Fruit fly (Drosophila melanogaster) whole organism, embryonic: Measurements from ENCODE around the gene tho2.

Source experiments
- CG13775 ChIP-seq: fragments of 200-800 bp; sonication (Bioruptor generic); optimal IDR thresholded peaks from 3 replicates; lab custom pipeline; 2017; ENCODE audit warnings: missing biosample characterization, mild to moderate bottlenecking, missing genetic modification characterization
- CG14050 ChIP-seq: fragments of 200-800 bp; sonication (Bioruptor generic); IDR thresholded peaks from 3 replicates; pipeline ENCODE4 v1.3.6; 2022; ENCODE audit warnings: missing biosample characterization, missing genetic modification characterization
- CG14710 ChIP-seq: fragments of 200-800 bp; sonication (Bioruptor generic); optimal IDR thresholded peaks from 3 replicates; lab custom pipeline; 2019; ENCODE audit warnings: missing biosample characterization, mild to moderate bottlenecking, missing genetic modification characterization, moderate library complexity
- CG14965 ChIP-seq: fragments of 200-800 bp; sonication (Bioruptor generic); optimal IDR thresholded peaks from 2 replicates; lab custom pipeline; 2016; ENCODE audit warnings: missing biosample characterization, missing genetic modification characterization, borderline replicate concordance
- CG15269 ChIP-seq: fragments of 200-800 bp; sonication (Bioruptor generic); optimal IDR thresholded peaks from 2 replicates; lab custom pipeline; 2018; ENCODE audit warnings: missing biosample characterization, mild to moderate bottlenecking, missing genetic modification characterization, moderate library complexity
- CG15696 ChIP-seq: fragments of 200-800 bp; sonication (Bioruptor generic); optimal IDR thresholded peaks from 2 replicates; lab custom pipeline; 2019; ENCODE audit warnings: missing biosample characterization, mild to moderate bottlenecking, missing genetic modification characterization, moderate library complexity
- CG18476 ChIP-seq: fragments of 200-800 bp; sonication (Bioruptor generic); optimal IDR thresholded peaks from 2 replicates; lab custom pipeline; 2016; ENCODE audit warnings: missing biosample characterization, mild to moderate bottlenecking, missing genetic modification characterization
- CG2116 ChIP-seq: fragments of 200-800 bp; sonication (Bioruptor generic); optimal IDR thresholded peaks from 3 replicates; lab custom pipeline; 2018; ENCODE audit warnings: missing biosample characterization, mild to moderate bottlenecking, missing genetic modification characterization
- CG30403 ChIP-seq: fragments of 200-800 bp; sonication (Bioruptor generic); optimal IDR thresholded peaks from 3 replicates; lab custom pipeline; 2016; ENCODE audit warnings: missing biosample characterization, missing genetic modification characterization
- CG34376 ChIP-seq: fragments of 200-800 bp; sonication (Bioruptor generic); optimal IDR thresholded peaks from 2 replicates; lab custom pipeline; 2018; ENCODE audit warnings: missing biosample characterization, mild to moderate bottlenecking, missing genetic modification characterization
- CG6813 ChIP-seq: fragments of 200-800 bp; sonication (Bioruptor generic); optimal IDR thresholded peaks from 2 replicates; lab custom pipeline; 2017; ENCODE audit warnings: missing biosample characterization, missing genetic modification characterization, mild to moderate bottlenecking, moderate library complexity, missing genetic modification reagents
- CG7271 ChIP-seq: fragments of 200-800 bp; sonication (Bioruptor generic); optimal IDR thresholded peaks from 2 replicates; lab custom pipeline; 2018; ENCODE audit warnings: missing biosample characterization, mild to moderate bottlenecking, missing genetic modification characterization, moderate library complexity
- CG7928 ChIP-seq: fragments of 200-800 bp; sonication (Bioruptor generic); optimal IDR thresholded peaks from 2 replicates; lab custom pipeline; 2017; ENCODE audit warnings: missing biosample characterization, mild to moderate bottlenecking, missing genetic modification characterization
- CG8281 ChIP-seq: fragments of 200-800 bp; sonication (Bioruptor generic); optimal IDR thresholded peaks from 2 replicates; lab custom pipeline; 2018; ENCODE audit warnings: missing biosample characterization, mild to moderate bottlenecking, missing genetic modification characterization, moderate library complexity
- CHES-1-like ChIP-seq: fragments of 200-800 bp; sonication (Bioruptor generic); optimal IDR thresholded peaks from 2 replicates; lab custom pipeline; 2016; ENCODE audit warnings: missing biosample characterization, missing genetic modification characterization
- Dek ChIP-seq: fragments of 200-800 bp; sonication (Bioruptor generic); optimal IDR thresholded peaks from 3 replicates; lab custom pipeline; 2019; ENCODE audit warnings: missing biosample characterization, mild to moderate bottlenecking, missing genetic modification characterization, moderate library complexity
- E2f1 ChIP-seq: fragments of 200-800 bp; sonication (Bioruptor generic); IDR thresholded peaks from 2 replicates; pipeline ENCODE4 v1.3.6; 2022; ENCODE audit warnings: missing biosample characterization, missing genetic modification characterization
- Hr51 ChIP-seq, 2 experiments: fragments of 200-800 bp; sonication (Bioruptor generic); optimal IDR thresholded peaks; 2 replicates in 1 of 2; 3 replicates in 1 of 2; lab custom pipeline; 2016 to 2018; ENCODE audit warnings: missing biosample characterization in 2 of 2, missing genetic modification characterization in 2 of 2, mild to moderate bottlenecking in 1 of 2, moderate library complexity in 1 of 2
- MBD-R2 ChIP-seq: fragments of 200-800 bp; sonication (Bioruptor generic); IDR thresholded peaks from 2 replicates; pipeline ENCODE4 v1.3.6; 2022; ENCODE audit warnings: missing biosample characterization, missing genetic modification characterization
- NC2β ChIP-seq: fragments of 200-800 bp; sonication (Bioruptor generic); optimal IDR thresholded peaks from 2 replicates; lab custom pipeline; 2016; ENCODE audit warnings: missing biosample characterization, missing genetic modification characterization
- Neu2 ChIP-seq: fragments of 200-800 bp; sonication (Bioruptor generic); optimal IDR thresholded peaks from 3 replicates; lab custom pipeline; 2016; ENCODE audit warnings: missing biosample characterization, missing genetic modification characterization, borderline replicate concordance
- Nf-YB ChIP-seq: fragments of 200-800 bp; sonication (Bioruptor generic); optimal IDR thresholded peaks from 3 replicates; lab custom pipeline; 2019; ENCODE audit warnings: missing biosample characterization, mild to moderate bottlenecking, missing genetic modification characterization, moderate library complexity
- Opbp ChIP-seq: fragments of 200-800 bp; sonication (Bioruptor generic); IDR thresholded peaks from 3 replicates; pipeline ENCODE4 v1.3.6; 2022; ENCODE audit warnings: missing biosample characterization, missing genetic modification characterization; ENCODE audit not compliant: partially characterized antibody
- PHDP ChIP-seq: fragments of 200-800 bp; sonication (Bioruptor generic); optimal IDR thresholded peaks from 3 replicates; lab custom pipeline; 2018; ENCODE audit warnings: missing biosample characterization, mild to moderate bottlenecking, missing genetic modification characterization, moderate library complexity
- Pdp1 ChIP-seq, 2 experiments: fragments of 200-800 bp; sonication (Bioruptor generic); optimal IDR thresholded peaks; 3 replicates each; lab custom pipeline; 2016; ENCODE audit warnings: missing biosample characterization in 2 of 2, missing genetic modification characterization in 2 of 2, mild to moderate bottlenecking in 1 of 2, moderate library complexity in 1 of 2
- Scr ChIP-seq: fragments of 200-800 bp; sonication (Bioruptor generic); IDR thresholded peaks from 2 replicates; pipeline ENCODE4 v1.3.6; 2022; ENCODE audit warnings: missing biosample characterization, missing genetic modification characterization; ENCODE audit not compliant: partially characterized antibody
- Sox102F ChIP-seq: fragments of 200-800 bp; sonication (Bioruptor generic); optimal IDR thresholded peaks from 2 replicates; lab custom pipeline; 2018; ENCODE audit warnings: missing biosample characterization, mild to moderate bottlenecking, missing genetic modification characterization, moderate library complexity
- amos ChIP-seq: fragments of 200-800 bp; sonication (Bioruptor generic); IDR thresholded peaks from 2 replicates; pipeline ENCODE4 v1.3.6; 2022; ENCODE audit warnings: missing biosample characterization, missing genetic modification characterization; ENCODE audit not compliant: partially characterized antibody
- dati ChIP-seq: fragments of 200-800 bp; sonication (Bioruptor generic); IDR thresholded peaks from 2 replicates; pipeline ENCODE4 v1.3.6; 2022; ENCODE audit warnings: missing biosample characterization, missing genetic modification characterization
- dmrt11E ChIP-seq: fragments of 200-800 bp; sonication (Bioruptor generic); optimal IDR thresholded peaks from 3 replicates; lab custom pipeline; 2018; ENCODE audit warnings: missing biosample characterization, mild to moderate bottlenecking, missing genetic modification characterization, moderate library complexity
- dpn ChIP-seq, 2 experiments: fragments of 200-800 bp; sonication (Bioruptor generic); optimal IDR thresholded peaks; 3 replicates each; lab custom pipeline; 2016; ENCODE audit warnings: missing biosample characterization in 2 of 2, missing genetic modification characterization in 2 of 2
- esg ChIP-seq: fragments of 200-800 bp; sonication (Bioruptor generic); conservative IDR thresholded peaks from 2 replicates; pipeline ENCODE4 v1.3.6; 2022; ENCODE audit warnings: missing biosample characterization, missing genetic modification characterization
- ftz-f1 ChIP-seq: fragments of 200-800 bp; sonication (Bioruptor generic); optimal IDR thresholded peaks from 2 replicates; lab custom pipeline; 2016; ENCODE audit warnings: missing biosample characterization, missing genetic modification characterization
- ham ChIP-seq: fragments of 200-800 bp; sonication (Bioruptor generic); IDR thresholded peaks from 2 replicates; pipeline ENCODE4 v1.3.6; 2022; ENCODE audit warnings: missing biosample characterization, missing genetic modification characterization
- kay ChIP-seq: fragments of 200-800 bp; sonication (Bioruptor generic); optimal IDR thresholded peaks from 2 replicates; lab custom pipeline; 2016; ENCODE audit warnings: missing biosample characterization, missing genetic modification characterization
- ken ChIP-seq: fragments of 200-800 bp; sonication (Bioruptor generic); IDR thresholded peaks from 3 replicates; pipeline ENCODE4 v1.3.6; 2022; ENCODE audit warnings: missing biosample characterization, missing genetic modification characterization
- kni ChIP-seq: fragments of 200-800 bp; sonication (Bioruptor generic); optimal IDR thresholded peaks from 3 replicates; lab custom pipeline; 2017; ENCODE audit warnings: mild to moderate bottlenecking, missing biosample characterization, missing genetic modification reagents, missing genetic modification characterization
- mld ChIP-seq: fragments of 200-800 bp; sonication (Bioruptor generic); IDR thresholded peaks from 3 replicates; pipeline ENCODE4 v1.3.6; 2022; ENCODE audit warnings: missing biosample characterization, missing genetic modification characterization; ENCODE audit not compliant: partially characterized antibody
- pb ChIP-seq: fragments of 200-800 bp; sonication (Bioruptor generic); optimal IDR thresholded peaks from 3 replicates; lab custom pipeline; 2016; ENCODE audit warnings: missing biosample characterization, missing genetic modification characterization
- pho ChIP-seq: fragments of 200-800 bp; sonication (Bioruptor generic); optimal IDR thresholded peaks from 2 replicates; lab custom pipeline; 2016; ENCODE audit warnings: missing biosample characterization, missing genetic modification characterization
- pros ChIP-seq: fragments of 200-800 bp; sonication (Bioruptor generic); optimal IDR thresholded peaks from 3 replicates; lab custom pipeline; 2019; ENCODE audit warnings: missing biosample characterization, mild to moderate bottlenecking, missing genetic modification characterization, moderate library complexity
- run ChIP-seq: fragments of 200-800 bp; sonication (Bioruptor generic); optimal IDR thresholded peaks from 3 replicates; lab custom pipeline; 2018; ENCODE audit warnings: missing biosample characterization, mild to moderate bottlenecking, missing genetic modification characterization
- scrt ChIP-seq: fragments of 200-800 bp; sonication (Bioruptor generic); optimal IDR thresholded peaks from 2 replicates; lab custom pipeline; 2018; ENCODE audit warnings: missing biosample characterization, mild to moderate bottlenecking, missing genetic modification characterization, moderate library complexity
- tio ChIP-seq: fragments of 200-800 bp; sonication (Bioruptor generic); optimal IDR thresholded peaks from 2 replicates; lab custom pipeline; 2017; ENCODE audit warnings: missing biosample characterization, missing genetic modification characterization, inconsistent platforms
- ttk ChIP-seq: fragments of 200-800 bp; sonication (Bioruptor generic); IDR thresholded peaks from 2 replicates; pipeline ENCODE4 v2.1.2; 2022; ENCODE audit warnings: missing biosample characterization, missing genetic modification characterization
- wdn ChIP-seq: fragments of 200-800 bp; sonication (Bioruptor generic); IDR thresholded peaks from 2 replicates; pipeline ENCODE4 v1.3.6; 2022; ENCODE audit warnings: missing biosample characterization, missing genetic modification characterization
- zfh2 ChIP-seq: fragments of 200-800 bp; sonication (Bioruptor generic); optimal IDR thresholded peaks from 2 replicates; lab custom pipeline; 2016; ENCODE audit warnings: missing biosample characterization, missing genetic modification characterization

The tho2 gene

dm6 chr2L:2164520-2165237 is 19.7 kb upstream of the tho2 start (continued):
- TF ChIP-seq kni (GFP tag; lab: Kevin White, UChicago) (peak; percentile 94), CG14965 (no peak), CG34376 (GFP tag; lab: Kevin White, UChicago) (no peak), Hr51 (GFP tag; optimal IDR thresholded peaks at IDR 0.05; lab: Kevin White, UChicago) (peak in 1 of 2 experiments; percentile 72), wdn (GFP tag; lab: Robert Waterston, UW) (no peak), CG14710 (tag; lab: Kevin White, UChicago) (peak; percentile 83), CG18476 (peak; percentile 47), PHDP (tag; lab: Kevin White, UChicago) (no peak), CG14050 (GFP tag; lab: Robert Waterston, UW) (no peak), MBD-R2 (GFP tag; lab: Robert Waterston, UW) (no peak), CG7928 (GFP tag; lab: Kevin White, UChicago) (no peak), pros (GFP tag; lab: Kevin White, UChicago) (peak; percentile 100), tio (peak; percentile 32), Nf-YB (GFP tag; lab: Kevin White, UChicago) (peak; percentile 38), pb (peak; percentile 42), ham (GFP tag; lab: Robert Waterston, UW) (no peak), CG2116 (peak; percentile 29), Dek (tag; lab: Kevin White, UChicago) (no peak), CHES-1-like (GFP tag; lab: Kevin White, UChicago) (peak; percentile 21), CG7271 (tag; lab: Kevin White, UChicago) (peak; percentile 65), scrt (no peak), CG8281 (tag; lab: Kevin White, UChicago) (no peak), amos (GFP tag; lab: Robert Waterston, UW) (no peak), mld (GFP tag; lab: Robert Waterston, UW) (no peak), CG6813 (GFP tag; lab: Kevin White, UChicago) (peak; percentile 69), kay (GFP tag; lab: Kevin White, UChicago) (peak; percentile 48), dmrt11E (tag; lab: Kevin White, UChicago) (peak; percentile 93), CG15269 (tag; lab: Kevin White, UChicago) (no peak), dati (GFP tag; lab: Robert Waterston, UW) (0 out of 2 replicates have a peak, but pooled peaks have one; percentile 44), Opbp (no peak), Scr (GFP tag; lab: Robert Waterston, UW) (0 out of 2 replicates have a peak, but pooled peaks have one; percentile 17), Pdp1 (GFP tag; optimal IDR thresholded peaks at IDR 0.05; lab: Kevin White, UChicago) (peak; percentile 54 to 68), ttk (GFP tag; lab: Robert Waterston, UW) (no peak), E2f1 (GFP tag; lab: Robert Waterston, UW) (peak; percentile 43; the same call in 1 of the 2 replicates), esg (GFP tag; lab: Robert Waterston, UW) (no peak), CG13775 (GFP tag; lab: Kevin White, UChicago) (peak; percentile 71), CG30403 (GFP tag; lab: Kevin White, UChicago) (peak; percentile 58), NC2β (GFP tag; lab: Kevin White, UChicago) (peak; percentile 61), dpn (GFP tag; optimal IDR thresholded peaks at IDR 0.05; lab: Kevin White, UChicago) (peak; percentile 44 to 62), Sox102F (GFP tag; lab: Kevin White, UChicago) (peak; percentile 0), run (no peak), CG15696 (tag; lab: Kevin White, UChicago) (peak; percentile 96), ken (peak; percentile 68; the same call in 2 of the 3 replicates), zfh2 (GFP tag; lab: Kevin White, UChicago) (no peak), Neu2 (GFP tag; lab: Kevin White, UChicago) (peak; percentile 34), pho (GFP tag; lab: Kevin White, UChicago) (no peak), ftz-f1 (GFP tag; lab: Kevin White, UChicago) (no peak)
